Worm (Caenorhabditis elegans) whole organism, L4/young adult: ENCODE data around the gene ins-2.

Experiments used
- W03F9.2 ChIP-seq: fragments of 150-350 bp; optimal IDR thresholded peaks from 2 replicates; lab custom pipeline; 2014; ENCODE audit warnings: missing biosample characterization, missing genetic modification characterization
- dao-5 ChIP-seq: sonication (generic microtip); optimal IDR thresholded peaks from 2 replicates; lab custom pipeline; 2016; ENCODE audit warnings: missing genotype, missing genetic modification characterization, moderate library complexity, missing compliant biosample characterization
- him-1 ChIP-seq: sonication (generic microtip); optimal IDR thresholded peaks from 2 replicates; lab custom pipeline; 2016; ENCODE audit warnings: missing genotype, missing genetic modification reagents, missing genetic modification characterization, missing compliant biosample characterization

DNA sequence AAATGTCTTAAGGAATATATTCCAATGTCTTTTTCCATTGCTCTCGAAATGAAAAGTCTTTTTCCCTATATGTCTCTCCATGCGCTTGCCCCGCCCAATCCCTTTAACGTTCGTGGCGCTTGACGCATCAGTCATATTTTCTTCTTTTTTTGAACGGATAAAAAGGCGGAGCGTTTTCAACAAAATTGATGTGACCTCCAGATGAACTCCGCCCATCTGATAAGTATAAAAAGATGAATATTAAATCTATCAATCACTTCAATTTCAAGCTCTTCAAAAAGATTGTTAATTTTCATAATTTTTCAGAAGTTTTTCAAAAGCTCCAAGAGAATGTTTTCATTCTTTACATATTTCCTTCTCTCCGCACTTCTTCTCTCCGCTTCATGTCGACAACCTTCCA is 7.7 kb downstream of the ins-2 start, which contains the start of gene ins-4:
- no peak for TF ChIP-seq W03F9.2
- no peak for TF ChIP-seq him-1
- no peak for TF ChIP-seq dao-5 (tag; lab: Kevin White, UChicago)
